Fruit fly (Drosophila melanogaster) whole organism, embryonic: ENCODE results near the gene CG6142.

Source experiments
- Atf-2 ChIP-seq: fragments of 200-800 bp; sonication (Bioruptor generic); optimal IDR thresholded peaks from 2 replicates; lab custom pipeline; 2016; ENCODE audit warnings: missing biosample characterization, missing genetic modification characterization
- Bgb ChIP-seq: fragments of 200-800 bp; sonication (Bioruptor generic); IDR thresholded peaks from 2 replicates; pipeline ENCODE4 v1.3.6; 2022; ENCODE audit warnings: missing biosample characterization, missing genetic modification characterization; ENCODE audit not compliant: partially characterized antibody
- CG11085 ChIP-seq: fragments of 200-800 bp; sonication (Bioruptor generic); IDR thresholded peaks from 2 replicates; pipeline ENCODE4 v1.3.6; 2022; ENCODE audit warnings: missing biosample characterization, missing genetic modification characterization
- CG11247 ChIP-seq: fragments of 200-800 bp; sonication (Bioruptor generic); IDR thresholded peaks from 2 replicates; pipeline ENCODE4 v1.3.6; 2022; ENCODE audit warnings: missing biosample characterization, missing genetic modification characterization
- CG11504 ChIP-seq: fragments of 200-800 bp; sonication (Bioruptor generic); optimal IDR thresholded peaks from 3 replicates; lab custom pipeline; 2019; ENCODE audit warnings: missing biosample characterization, mild to moderate bottlenecking, missing genetic modification characterization, moderate library complexity
- CG11695 ChIP-seq: fragments of 200-800 bp; sonication (Bioruptor generic); IDR thresholded peaks from 3 replicates; pipeline ENCODE4 v1.3.6; 2022; ENCODE audit warnings: missing biosample characterization, missing genetic modification characterization
- CG12219 ChIP-seq: fragments of 200-800 bp; sonication (Bioruptor generic); optimal IDR thresholded peaks from 3 replicates; lab custom pipeline; 2018; ENCODE audit warnings: missing biosample characterization, mild to moderate bottlenecking, missing genetic modification characterization
- CG13296 ChIP-seq: fragments of 200-800 bp; sonication (Bioruptor generic); optimal IDR thresholded peaks from 3 replicates; lab custom pipeline; 2018; ENCODE audit warnings: missing biosample characterization, mild to moderate bottlenecking, missing genetic modification characterization
- CG13424 ChIP-seq: fragments of 200-800 bp; sonication (Bioruptor generic); optimal IDR thresholded peaks from 2 replicates; lab custom pipeline; 2019; ENCODE audit warnings: missing biosample characterization, mild to moderate bottlenecking, missing genetic modification characterization, moderate library complexity
- CG14860 ChIP-seq: fragments of 200-800 bp; sonication (Bioruptor generic); IDR thresholded peaks from 3 replicates; pipeline ENCODE4 v1.3.6; 2022; ENCODE audit warnings: missing biosample characterization, missing genetic modification characterization; ENCODE audit not compliant: partially characterized antibody
- CG15601 ChIP-seq: fragments of 200-800 bp; sonication (Bioruptor generic); optimal IDR thresholded peaks from 3 replicates; lab custom pipeline; 2019; ENCODE audit warnings: missing biosample characterization, mild to moderate bottlenecking, missing genetic modification characterization, moderate library complexity
- CG1603 ChIP-seq: fragments of 200-800 bp; sonication (Bioruptor generic); optimal IDR thresholded peaks from 2 replicates; lab custom pipeline; 2019; ENCODE audit warnings: missing biosample characterization, mild to moderate bottlenecking, missing genetic modification characterization, moderate library complexity
- CG16863 ChIP-seq: fragments of 200-800 bp; sonication (Bioruptor generic); optimal IDR thresholded peaks from 3 replicates; lab custom pipeline; 2016; ENCODE audit warnings: missing biosample characterization, missing genetic modification characterization
- CG18262 ChIP-seq: fragments of 200-800 bp; optimal IDR thresholded peaks from 3 replicates; lab custom pipeline; 2019; ENCODE audit warnings: missing biosample characterization, mild to moderate bottlenecking, missing genetic modification characterization, moderate library complexity
- CG18599 ChIP-seq: fragments of 200-800 bp; sonication (Bioruptor generic); optimal IDR thresholded peaks from 3 replicates; lab custom pipeline; 2017; ENCODE audit warnings: missing biosample characterization, missing genetic modification characterization, mild to moderate bottlenecking, moderate library complexity, missing genetic modification reagents
- CG2116 ChIP-seq: fragments of 200-800 bp; sonication (Bioruptor generic); optimal IDR thresholded peaks from 3 replicates; lab custom pipeline; 2018; ENCODE audit warnings: missing biosample characterization, mild to moderate bottlenecking, missing genetic modification characterization
- CG2129 ChIP-seq: fragments of 200-800 bp; sonication (Bioruptor generic); IDR thresholded peaks from 2 replicates; pipeline ENCODE4 v1.3.6; 2022; ENCODE audit warnings: missing biosample characterization, missing genetic modification characterization; ENCODE audit not compliant: partially characterized antibody
- CG3163 ChIP-seq: fragments of 200-800 bp; sonication (Bioruptor generic); optimal IDR thresholded peaks from 3 replicates; lab custom pipeline; 2016; ENCODE audit warnings: missing biosample characterization, missing genetic modification characterization
- CG33213 ChIP-seq: fragments of 200-800 bp; sonication (Bioruptor generic); optimal IDR thresholded peaks from 3 replicates; lab custom pipeline; 2016; ENCODE audit warnings: missing biosample characterization, missing genetic modification characterization
- CG3847 ChIP-seq: fragments of 200-800 bp; sonication (Bioruptor generic); IDR thresholded peaks from 2 replicates; pipeline ENCODE4 v1.3.6; 2022; ENCODE audit warnings: missing biosample characterization, missing genetic modification characterization
- CG4328 ChIP-seq: fragments of 200-800 bp; sonication (Bioruptor generic); optimal IDR thresholded peaks from 3 replicates; lab custom pipeline; 2017; ENCODE audit warnings: missing biosample characterization, missing genetic modification reagents, missing genetic modification characterization
- CG5245 ChIP-seq: fragments of 200-800 bp; sonication (Bioruptor generic); optimal IDR thresholded peaks from 3 replicates; lab custom pipeline; 2016; ENCODE audit warnings: missing biosample characterization, missing genetic modification characterization
- CG8924 ChIP-seq: fragments of 200-800 bp; optimal IDR thresholded peaks from 3 replicates; lab custom pipeline; 2019; ENCODE audit warnings: missing biosample characterization, mild to moderate bottlenecking, missing genetic modification characterization, moderate library complexity
- Dbx ChIP-seq: fragments of 200-800 bp; sonication (Bioruptor generic); IDR thresholded peaks from 3 replicates; pipeline ENCODE4 v1.3.6; 2022; ENCODE audit warnings: missing biosample characterization, missing genetic modification characterization
- Eip74EF ChIP-seq, 2 experiments: fragments of 200-800 bp in 1 of 2; fragments of >200 bp in 1 of 2; sonication (Bioruptor generic) in 1 of 2; optimal IDR thresholded peaks; 2 replicates each; lab custom pipeline; 2017 to 2019; ENCODE audit warnings: missing biosample characterization in 2 of 2, missing genetic modification characterization in 2 of 2, mild to moderate bottlenecking in 1 of 2, moderate library complexity in 1 of 2
- Hr51 ChIP-seq, 2 experiments: fragments of 200-800 bp; sonication (Bioruptor generic); optimal IDR thresholded peaks; 2 replicates in 1 of 2; 3 replicates in 1 of 2; lab custom pipeline; 2016 to 2018; ENCODE audit warnings: missing biosample characterization in 2 of 2, missing genetic modification characterization in 2 of 2, mild to moderate bottlenecking in 1 of 2, moderate library complexity in 1 of 2
- Hr78 ChIP-seq, 2 experiments: fragments of 200-800 bp in 1 of 2; fragments of >200 bp in 1 of 2; sonication (Bioruptor generic) in 1 of 2; optimal IDR thresholded peaks; 2 replicates each; lab custom pipeline; 2017 to 2019; ENCODE audit warnings: missing biosample characterization in 2 of 2, missing genetic modification characterization in 2 of 2, mild to moderate bottlenecking in 1 of 2, moderate library complexity in 1 of 2
- Mad ChIP-seq: fragments of 200-800 bp; sonication (Bioruptor generic); optimal IDR thresholded peaks from 2 replicates; lab custom pipeline; 2016; ENCODE audit warnings: missing biosample characterization, missing genetic modification characterization
- Rfx ChIP-seq: fragments of 200-800 bp; sonication (Bioruptor generic); IDR thresholded peaks from 2 replicates; pipeline ENCODE4 v1.3.6; 2022; ENCODE audit warnings: missing biosample characterization, missing genetic modification characterization
- Six4 ChIP-seq: fragments of 200-800 bp; sonication (Bioruptor generic); optimal IDR thresholded peaks from 2 replicates; lab custom pipeline; 2016; ENCODE audit warnings: missing biosample characterization, missing genetic modification characterization
- Stat92E ChIP-seq, 3 experiments: fragments of >200 bp in 2 of 3; fragments of 200-800 bp in 1 of 3; sonication (Bioruptor generic) in 1 of 3; optimal IDR thresholded peaks; 2 replicates each; lab custom pipeline; 2017 to 2019; ENCODE audit warnings: missing biosample characterization in 3 of 3, missing genetic modification characterization in 3 of 3, mild to moderate bottlenecking in 1 of 3, moderate library complexity in 1 of 3
- al ChIP-seq: fragments of 200-800 bp; sonication (Bioruptor generic); IDR thresholded peaks from 2 replicates; pipeline ENCODE4 v1.3.6; 2022; ENCODE audit warnings: missing biosample characterization, missing genetic modification characterization
- bowl ChIP-seq: fragments of 200-800 bp; sonication (Bioruptor generic); IDR thresholded peaks from 2 replicates; pipeline ENCODE4 v1.3.6; 2022; ENCODE audit warnings: missing biosample characterization, missing genetic modification characterization
- br ChIP-seq: fragments of >200 bp; optimal IDR thresholded peaks from 2 replicates; lab custom pipeline; 2017
- cg ChIP-seq: fragments of 200-800 bp; sonication (Bioruptor generic); optimal IDR thresholded peaks from 3 replicates; lab custom pipeline; 2019; ENCODE audit warnings: missing biosample characterization, mild to moderate bottlenecking, missing genetic modification characterization, moderate library complexity
- dm ChIP-seq: fragments of 200-800 bp; sonication (Bioruptor generic); optimal IDR thresholded peaks from 3 replicates; lab custom pipeline; 2016; ENCODE audit warnings: missing biosample characterization, missing genetic modification characterization
- dmrt11E ChIP-seq: fragments of 200-800 bp; sonication (Bioruptor generic); optimal IDR thresholded peaks from 3 replicates; lab custom pipeline; 2018; ENCODE audit warnings: missing biosample characterization, mild to moderate bottlenecking, missing genetic modification characterization, moderate library complexity
- gsb-n ChIP-seq: fragments of 200-800 bp; sonication (Bioruptor generic); optimal IDR thresholded peaks from 3 replicates; lab custom pipeline; 2018; ENCODE audit warnings: missing biosample characterization, mild to moderate bottlenecking, missing genetic modification characterization
- gt ChIP-seq: fragments of 200-800 bp; sonication (Bioruptor generic); IDR thresholded peaks from 2 replicates; pipeline ENCODE4 v1.3.6; 2022; ENCODE audit warnings: missing biosample characterization, missing genetic modification characterization
- hb ChIP-seq: fragments of 200-800 bp; sonication (Bioruptor generic); IDR thresholded peaks from 3 replicates; pipeline ENCODE4 v1.3.6; 2022; ENCODE audit warnings: missing biosample characterization, missing genetic modification characterization; ENCODE audit not compliant: partially characterized antibody
- kni ChIP-seq: fragments of 200-800 bp; sonication (Bioruptor generic); optimal IDR thresholded peaks from 3 replicates; lab custom pipeline; 2017; ENCODE audit warnings: mild to moderate bottlenecking, missing biosample characterization, missing genetic modification reagents, missing genetic modification characterization
- lmd ChIP-seq: fragments of 200-800 bp; sonication (Bioruptor generic); IDR thresholded peaks from 2 replicates; pipeline ENCODE4 v1.3.6; 2022; ENCODE audit warnings: missing biosample characterization, missing genetic modification characterization
- salm ChIP-seq: fragments of 200-800 bp; sonication (Bioruptor generic); optimal IDR thresholded peaks from 2 replicates; lab custom pipeline; 2018; ENCODE audit warnings: missing biosample characterization, mild to moderate bottlenecking, missing genetic modification characterization
- sc ChIP-seq, 3 experiments: fragments of >200 bp in 2 of 3; fragments of 200-800 bp in 1 of 3; sonication (Bioruptor generic) in 1 of 3; optimal IDR thresholded peaks; 2 replicates in 2 of 3; 3 replicates in 1 of 3; lab custom pipeline; 2017; ENCODE audit warnings: mild to moderate bottlenecking in 1 of 3, missing biosample characterization in 1 of 3, missing genetic modification characterization in 1 of 3, missing genetic modification reagents in 1 of 3
- slbo ChIP-seq: fragments of 200-800 bp; sonication (Bioruptor generic); IDR thresholded peaks from 2 replicates; pipeline ENCODE4 v1.3.6; 2022; ENCODE audit warnings: missing biosample characterization, missing genetic modification characterization
- sug ChIP-seq: fragments of 200-800 bp; optimal IDR thresholded peaks from 2 replicates; lab custom pipeline; 2019; ENCODE audit warnings: missing biosample characterization, mild to moderate bottlenecking, missing genetic modification characterization, moderate library complexity
- tgo ChIP-seq: fragments of 200-800 bp; sonication (Bioruptor generic); IDR thresholded peaks from 3 replicates; pipeline ENCODE4 v1.3.6; 2022; ENCODE audit warnings: missing biosample characterization, missing genetic modification characterization
- vfl ChIP-seq: fragments of 200-800 bp; sonication (Bioruptor generic); optimal IDR thresholded peaks from 2 replicates; lab custom pipeline; 2016; ENCODE audit warnings: missing biosample characterization, missing genetic modification characterization
- zfh1 ChIP-seq: fragments of 200-800 bp; sonication (Bioruptor generic); IDR thresholded peaks from 3 replicates; pipeline ENCODE4 v1.3.6; 2022; ENCODE audit warnings: missing biosample characterization, missing genetic modification characterization

CG6142 gene

DNA sequence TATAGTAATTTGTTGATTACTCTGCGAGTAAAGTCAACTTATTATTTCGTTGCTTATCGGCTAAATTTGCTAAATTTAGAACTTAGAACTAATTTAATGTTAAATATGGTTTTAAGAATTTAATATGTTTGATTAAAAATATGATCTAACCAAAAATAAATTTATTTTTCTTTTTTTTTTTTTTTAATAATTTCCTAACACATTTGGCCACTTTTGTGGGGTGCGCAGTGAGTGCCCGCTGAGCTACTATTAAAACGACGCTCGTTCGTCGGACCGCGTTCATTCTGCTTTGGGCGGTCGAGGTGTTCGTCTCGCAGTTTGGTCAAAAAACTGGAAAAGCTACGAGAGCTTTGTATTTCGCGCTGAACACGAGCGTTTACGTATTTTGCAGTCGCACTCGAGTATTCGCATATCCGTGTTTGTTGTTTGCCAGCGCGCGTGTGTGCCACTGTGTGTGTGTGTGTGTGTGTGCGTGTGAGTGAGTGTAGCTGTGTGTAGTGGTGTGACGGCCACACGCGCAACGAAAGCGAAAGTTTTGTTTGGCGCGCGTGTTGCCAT is 26.3 kb upstream of the CG6142 start, which contains the start of gene Cipc (continued):
- TF ChIP-seq CG4328: peak; percentile 79
- TF ChIP-seq Atf-2 (GFP tag; lab: Kevin White, UChicago): no peak
- no peak for TF ChIP-seq gt (GFP tag; lab: Robert Waterston, UW)
- TF ChIP-seq hb: 0 out of 3 replicates have a peak, but pooled peaks have one; percentile 47
- TF ChIP-seq lmd (GFP tag; lab: Robert Waterston, UW): peak; percentile 79
- no peak for TF ChIP-seq sc (optimal IDR thresholded peaks at IDR 0.05; lab: Kevin White, UChicago)
- peak; percentile 36 for TF ChIP-seq sc (GFP tag; optimal IDR thresholded peaks at IDR 0.05; lab: Kevin White, UChicago)
- TF ChIP-seq salm: peak; percentile 61
- peak; percentile 89 for TF ChIP-seq Rfx (GFP tag; lab: Robert Waterston, UW)
- peak; percentile 47 to 90 for TF ChIP-seq Hr51 (GFP tag; optimal IDR thresholded peaks at IDR 0.05; lab: Kevin White, UChicago)
- no peak for TF ChIP-seq Hr78 (GFP tag; optimal IDR thresholded peaks at IDR 0.05; lab: Kevin White, UChicago)
- no peak for TF ChIP-seq dm (GFP tag; lab: Kevin White, UChicago)
- TF ChIP-seq CG18262: peak; percentile 81
- TF ChIP-seq CG3847 (GFP tag; lab: Robert Waterston, UW): peak; percentile 61
- peak; percentile 86 for TF ChIP-seq CG13424 (tag; lab: Kevin White, UChicago)
- TF ChIP-seq Bgb (GFP tag; lab: Robert Waterston, UW): peak; percentile 74
- peak; percentile 85 for TF ChIP-seq tgo (GFP tag; lab: Robert Waterston, UW)
- peak; percentile 73 for TF ChIP-seq slbo
- peak; percentile 82 for TF ChIP-seq sug (tag; lab: Kevin White, UChicago)
- TF ChIP-seq Stat92E (GFP tag; optimal IDR thresholded peaks at IDR 0.05; lab: Kevin White, UChicago): no peak
- TF ChIP-seq CG11695 (GFP tag; lab: Robert Waterston, UW): peak; percentile 84
- peak; percentile 7 for TF ChIP-seq CG16863 (GFP tag; lab: Kevin White, UChicago)
- TF ChIP-seq CG18599 (GFP tag; lab: Kevin White, UChicago): peak; percentile 92
- peak; percentile 85 for TF ChIP-seq CG8924
- peak; percentile 27 for TF ChIP-seq CG15601 (tag; lab: Kevin White, UChicago)
- no peak for TF ChIP-seq br
- TF ChIP-seq Mad (GFP tag; lab: Kevin White, UChicago): no peak
- TF ChIP-seq bowl: no peak
- TF ChIP-seq CG13296 (GFP tag; lab: Kevin White, UChicago): peak; percentile 85
- TF ChIP-seq CG12219 (GFP tag; lab: Kevin White, UChicago): no peak
- TF ChIP-seq kni: no peak
- TF ChIP-seq Six4: peak; percentile 35
- TF ChIP-seq dmrt11E (tag; lab: Kevin White, UChicago): no peak
- peak; percentile 66 for TF ChIP-seq al (GFP tag; lab: Robert Waterston, UW)
- TF ChIP-seq CG2129 (GFP tag; lab: Robert Waterston, UW): no peak
- peak; percentile 41 for TF ChIP-seq gsb-n (tag; lab: Kevin White, UChicago)
- peak; percentile 32 for TF ChIP-seq CG33213 (GFP tag; lab: Kevin White, UChicago)
- TF ChIP-seq CG1603: no peak
- TF ChIP-seq CG3163 (GFP tag; lab: Kevin White, UChicago): no peak
- no peak for TF ChIP-seq vfl (GFP tag; lab: Kevin White, UChicago)
- peak; percentile 61 for TF ChIP-seq CG11247 (GFP tag; lab: Robert Waterston, UW)
- TF ChIP-seq CG11504 (tag; lab: Kevin White, UChicago): no peak
- TF ChIP-seq Dbx: peak; percentile 91
- peak in 1 of 2 experiments; percentile 87 for TF ChIP-seq Eip74EF (GFP tag; optimal IDR thresholded peaks at IDR 0.05; lab: Kevin White, UChicago)
- peak; percentile 66 for TF ChIP-seq CG5245 (GFP tag; lab: Kevin White, UChicago)
- TF ChIP-seq zfh1 (GFP tag; lab: Robert Waterston, UW): peak; percentile 77; the same call in 2 of the 3 replicates
- TF ChIP-seq CG2116 (GFP tag; lab: Kevin White, UChicago): peak; percentile 15
- peak; percentile 79 for TF ChIP-seq cg
- TF ChIP-seq CG14860 (GFP tag; lab: Robert Waterston, UW): no peak
- TF ChIP-seq CG11085: no peak
